Worm (Caenorhabditis elegans) whole organism, young adult: ENCODE results near the gene ugt-30.

ENCODE experiments used
- B0336.3 ChIP-seq: fragments of 200-800 bp; sonication (Bioruptor generic); IDR thresholded peaks from 2 replicates; pipeline ENCODE4 v1.3.6; 2022; ENCODE audit warnings: missing genetic modification characterization, missing compliant biosample characterization
- F22D6.2 ChIP-seq: sonication (generic microtip); optimal IDR thresholded peaks from 2 replicates; lab custom pipeline; 2016; ENCODE audit warnings: mild to moderate bottlenecking, missing genetic modification characterization, missing compliant biosample characterization
- F23B12.7 ChIP-seq: sonication (generic microtip); optimal IDR thresholded peaks from 2 replicates; lab custom pipeline; 2017; ENCODE audit warnings: missing genetic modification characterization, mild to moderate bottlenecking, missing compliant biosample characterization, antibody characterized with exemption, moderate library complexity; ENCODE audit not compliant: insufficient read depth
- F33H1.4 ChIP-seq: fragments of 200-800 bp; sonication (Bioruptor generic); IDR thresholded peaks from 2 replicates; pipeline ENCODE4 v1.3.6; 2022; ENCODE audit warnings: missing genetic modification reagents, missing genetic modification characterization, missing compliant biosample characterization
- F37B4.10 ChIP-seq: fragments of 200-800 bp; sonication (Bioruptor generic); IDR thresholded peaks from 2 replicates; pipeline ENCODE4 v1.3.6; 2022; ENCODE audit warnings: missing genetic modification characterization, missing compliant biosample characterization
- F49E8.2 ChIP-seq: sonication (generic microtip); optimal IDR thresholded peaks from 3 replicates; lab custom pipeline; 2017; ENCODE audit warnings: missing genetic modification characterization, mild to moderate bottlenecking, missing compliant biosample characterization, antibody characterized with exemption, moderate library complexity; ENCODE audit not compliant: insufficient read depth
- K12H6.12 ChIP-seq: fragments of 200-800 bp; sonication (Bioruptor generic); optimal IDR thresholded peaks from 2 replicates; lab custom pipeline; 2018; ENCODE audit warnings: mild to moderate bottlenecking, missing genetic modification characterization, missing compliant biosample characterization
- Y53F4B.3 ChIP-seq: fragments of 200-800 bp; sonication (Bioruptor generic); IDR thresholded peaks from 2 replicates; pipeline ENCODE4 v1.3.6; 2022; ENCODE audit warnings: missing genetic modification reagents, missing genetic modification characterization, missing compliant biosample characterization
- ZK185.1 ChIP-seq: sonication (generic microtip); optimal IDR thresholded peaks from 2 replicates; lab custom pipeline; 2016; ENCODE audit warnings: mild to moderate bottlenecking, missing genetic modification characterization, missing compliant biosample characterization; ENCODE audit not compliant: poor library complexity, severe bottlenecking
- ama-1 ChIP-seq, 3 experiments: fragments of 150-350 bp in 1 of 3; sonication (generic microtip) in 2 of 3; optimal IDR thresholded peaks; 2 replicates each; lab custom pipeline; 2014 to 2018; ENCODE audit warnings: missing biosample characterization in 2 of 3, missing genetic modification characterization in 2 of 3, missing genetic modification reagents in 2 of 3
- bed-1 ChIP-seq: fragments of 200-800 bp; sonication (Bioruptor generic); IDR thresholded peaks from 2 replicates; pipeline ENCODE4 v1.3.6; 2022; ENCODE audit warnings: missing genetic modification reagents, missing genetic modification characterization, missing compliant biosample characterization
- bed-2 ChIP-seq: fragments of 200-800 bp; sonication (Bioruptor generic); IDR thresholded peaks from 2 replicates; pipeline ENCODE4 v1.3.6; 2022; ENCODE audit warnings: missing genetic modification reagents, missing genetic modification characterization, missing compliant biosample characterization
- cebp-1 ChIP-seq, 2 experiments: fragments of 200-800 bp in 1 of 2; sonication (Bioruptor generic) in 1 of 2; sonication (generic microtip) in 1 of 2; IDR thresholded peaks in 1 of 2; optimal IDR thresholded peaks in 1 of 2; 2 replicates each; pipeline versions ENCODE4 v1.3.6 to Lab custom; 2017 to 2022; ENCODE audit warnings: missing compliant biosample characterization in 2 of 2, missing genetic modification characterization in 2 of 2, mild to moderate bottlenecking in 1 of 2, missing genetic modification reagents in 1 of 2, moderate library complexity in 1 of 2
- ceh-100 ChIP-seq: fragments of 200-800 bp; sonication (Bioruptor generic); IDR thresholded peaks from 2 replicates; pipeline ENCODE4 v1.3.6; 2022; ENCODE audit warnings: missing genetic modification reagents, missing genetic modification characterization, missing compliant biosample characterization
- ceh-27 ChIP-seq: fragments of 200-800 bp; sonication (Bioruptor generic); optimal IDR thresholded peaks from 2 replicates; lab custom pipeline; 2018; ENCODE audit warnings: mild to moderate bottlenecking, missing genetic modification characterization, moderate library complexity, missing compliant biosample characterization
- ceh-58 ChIP-seq: fragments of 200-800 bp; sonication (Bioruptor generic); IDR thresholded peaks from 2 replicates; pipeline ENCODE4 v1.3.6; 2022; ENCODE audit warnings: missing genetic modification characterization, missing compliant biosample characterization
- dox-1 ChIP-seq: fragments of 200-800 bp; sonication (Bioruptor generic); IDR thresholded peaks from 2 replicates; pipeline ENCODE4 v1.3.6; 2022; ENCODE audit warnings: missing genetic modification reagents, missing genetic modification characterization, missing compliant biosample characterization
- egl-18 ChIP-seq: fragments of 200-800 bp; sonication (Bioruptor generic); IDR thresholded peaks from 2 replicates; pipeline ENCODE4 v1.3.6; 2022; ENCODE audit warnings: missing genetic modification reagents, missing genetic modification characterization, missing compliant biosample characterization
- him-1 ChIP-seq: sonication (generic microtip); optimal IDR thresholded peaks from 2 replicates; lab custom pipeline; 2016; ENCODE audit warnings: missing genotype, missing genetic modification reagents, missing genetic modification characterization, missing compliant biosample characterization
- hmg-1.2 ChIP-seq: fragments of 200-800 bp; sonication (Bioruptor generic); IDR thresholded peaks from 2 replicates; pipeline ENCODE4 v1.3.6; 2022; ENCODE audit warnings: missing genetic modification reagents, missing genetic modification characterization, missing compliant biosample characterization
- hrde-1 ChIP-seq: sonication (generic microtip); optimal IDR thresholded peaks from 2 replicates; lab custom pipeline; 2016; ENCODE audit warnings: missing genetic modification characterization, mild to moderate bottlenecking, missing compliant biosample characterization, moderate library complexity, missing genotype, missing genetic modification reagents, borderline replicate concordance
- let-607 ChIP-seq, 2 experiments: fragments of 200-800 bp in 1 of 2; sonication (Bioruptor generic) in 1 of 2; sonication (generic microtip) in 1 of 2; optimal IDR thresholded peaks; 2 replicates each; lab custom pipeline; 2016 to 2018; ENCODE audit warnings: mild to moderate bottlenecking in 2 of 2, missing compliant biosample characterization in 2 of 2, missing genetic modification characterization in 2 of 2, moderate library complexity in 2 of 2, missing genotype in 1 of 2
- lin-35 ChIP-seq, 3 experiments: fragments of 150-350 bp in 2 of 3; sonication (generic microtip) in 1 of 3; optimal IDR thresholded peaks; 2 replicates each; lab custom pipeline; 2014 to 2018; ENCODE audit warnings: missing biosample characterization in 3 of 3, missing genetic modification characterization in 3 of 3, missing genetic modification reagents in 3 of 3
- lin-40 ChIP-seq: sonication (generic microtip); optimal IDR thresholded peaks from 2 replicates; lab custom pipeline; 2016; ENCODE audit warnings: missing genetic modification characterization, mild to moderate bottlenecking, missing compliant biosample characterization, missing genotype, missing genetic modification reagents
- lin-54 ChIP-seq: fragments of 200-800 bp; sonication (Bioruptor generic); optimal IDR thresholded peaks from 2 replicates; lab custom pipeline; 2018; ENCODE audit warnings: mild to moderate bottlenecking, missing genetic modification characterization, missing compliant biosample characterization
- lir-1 ChIP-seq: fragments of 200-800 bp; sonication (Bioruptor generic); conservative IDR thresholded peaks from 2 replicates; pipeline ENCODE4 v1.3.6; 2022; ENCODE audit warnings: missing genetic modification reagents, missing genetic modification characterization, missing compliant biosample characterization
- lsl-1 ChIP-seq: fragments of 200-800 bp; sonication (Bioruptor generic); optimal IDR thresholded peaks from 2 replicates; lab custom pipeline; 2018; ENCODE audit warnings: mild to moderate bottlenecking, missing genetic modification characterization, moderate library complexity, missing compliant biosample characterization
- madf-3 ChIP-seq: fragments of 200-800 bp; sonication (Bioruptor generic); IDR thresholded peaks from 2 replicates; pipeline ENCODE4 v1.3.6; 2022; ENCODE audit warnings: missing genetic modification reagents, missing genetic modification characterization, missing compliant biosample characterization
- madf-6 ChIP-seq: fragments of 200-800 bp; sonication (Bioruptor generic); IDR thresholded peaks from 2 replicates; pipeline ENCODE4 v1.3.6; 2022; ENCODE audit warnings: missing genetic modification reagents, missing genetic modification characterization, missing compliant biosample characterization
- mcd-1 ChIP-seq: fragments of 200-800 bp; sonication (Bioruptor generic); IDR thresholded peaks from 2 replicates; pipeline ENCODE4 v1.3.6; 2022; ENCODE audit warnings: missing genetic modification reagents, missing genetic modification characterization, missing compliant biosample characterization
- nfya-2 ChIP-seq: fragments of 200-800 bp; sonication (Bioruptor generic); IDR thresholded peaks from 2 replicates; pipeline ENCODE4 v1.3.6; 2022; ENCODE audit warnings: missing genetic modification reagents, missing genetic modification characterization, missing compliant biosample characterization
- pha-4 ChIP-seq: fragments of 150-350 bp; sonication (generic microtip); optimal IDR thresholded peaks from 2 replicates; lab custom pipeline; 2014; ENCODE audit warnings: missing biosample characterization, missing genetic modification reagents, missing genetic modification characterization
- rec-8 ChIP-seq, 2 experiments: sonication (generic microtip); optimal IDR thresholded peaks; 2 replicates each; lab custom pipeline; 2016; ENCODE audit warnings: mild to moderate bottlenecking in 2 of 2, missing genetic modification characterization in 2 of 2, missing genetic modification reagents in 2 of 2, missing genotype in 2 of 2, missing biosample characterization in 1 of 2, missing compliant biosample characterization in 1 of 2, moderate library complexity in 1 of 2
- repo-1 ChIP-seq: sonication (generic microtip); optimal IDR thresholded peaks from 2 replicates; lab custom pipeline; 2017; ENCODE audit warnings: mild to moderate bottlenecking, missing genetic modification characterization, missing compliant biosample characterization
- snpc-1.1 ChIP-seq: sonication (generic microtip); optimal IDR thresholded peaks from 2 replicates; lab custom pipeline; 2017; ENCODE audit warnings: missing genetic modification characterization, mild to moderate bottlenecking, missing compliant biosample characterization, antibody characterized with exemption, moderate library complexity, missing genotype, missing genetic modification reagents; ENCODE audit not compliant: insufficient read depth
- snpc-1.3 ChIP-seq: sonication (generic microtip); optimal IDR thresholded peaks from 2 replicates; lab custom pipeline; 2017; ENCODE audit warnings: missing genetic modification characterization, mild to moderate bottlenecking, missing compliant biosample characterization, antibody characterized with exemption, moderate library complexity, missing genotype, missing genetic modification reagents; ENCODE audit not compliant: insufficient read depth
- snpc-3.4 ChIP-seq: sonication (generic microtip); optimal IDR thresholded peaks from 2 replicates; lab custom pipeline; 2017; ENCODE audit warnings: missing genetic modification characterization, mild to moderate bottlenecking, missing compliant biosample characterization, antibody characterized with exemption, moderate library complexity, missing genotype, missing genetic modification reagents
- snpc-4 ChIP-seq, 5 experiments: fragments of 150-350 bp in 1 of 5; sonication (generic microtip) in 4 of 5; optimal IDR thresholded peaks; 2 replicates each; lab custom pipeline; 2014 to 2018; ENCODE audit warnings: missing genetic modification characterization in 5 of 5, missing biosample characterization in 3 of 5, antibody characterized with exemption in 2 of 5, mild to moderate bottlenecking in 2 of 5, missing compliant biosample characterization in 2 of 5, missing genotype in 2 of 5, moderate library complexity in 2 of 5, missing genetic modification reagents in 1 of 5
- tlf-1 ChIP-seq: fragments of 200-800 bp; sonication (Bioruptor generic); optimal IDR thresholded peaks from 2 replicates; lab custom pipeline; 2018; ENCODE audit warnings: mild to moderate bottlenecking, missing genetic modification characterization, missing compliant biosample characterization
- unc-130 ChIP-seq: sonication (generic microtip); optimal IDR thresholded peaks from 2 replicates; lab custom pipeline; 2016; ENCODE audit warnings: missing genetic modification reagents, missing genetic modification characterization, missing compliant biosample characterization

The ugt-30 gene

ce11 chrV:15082291-15082690, 42.8 kb downstream of the ugt-30 start, which contains the start of the genes C01G10.10 and C01G10.9:
C01G10.10 (minus strand) TSS chrV:15082441.
C01G10.9 (plus strand) TSS chrV:15082530.
- peak in 1 of 3 experiments; percentile 30 for TF ChIP-seq lin-35 (GFP tag; optimal IDR thresholded peaks at IDR 0.05; lab: Kevin White, UChicago)
- TF ChIP-seq lin-40 (tag; lab: Kevin White, UChicago) = peak; percentile 50
- TF ChIP-seq lir-1 (GFP tag; lab: Robert Waterston, UW) = no peak
- peak; percentile 28 to 34 for TF ChIP-seq rec-8 (tag; optimal IDR thresholded peaks at IDR 0.05; lab: Kevin White, UChicago)
- TF ChIP-seq ama-1 (optimal IDR thresholded peaks at IDR 0.05; lab: Kevin White, UChicago) = no peak
- TF ChIP-seq ama-1 (GFP tag; optimal IDR thresholded peaks at IDR 0.05; lab: Kevin White, UChicago) = no peak
- peak; percentile 2 for TF ChIP-seq K12H6.12 (tag; lab: Kevin White, UChicago)
- TF ChIP-seq madf-6 (GFP tag; lab: Robert Waterston, UW) = peak; percentile 54
- TF ChIP-seq let-607 (tag; optimal IDR thresholded peaks at IDR 0.05; lab: Kevin White, UChicago) = peak in 1 of 2 experiments; percentile 54
- peak; percentile 18 for TF ChIP-seq snpc-3.4
- TF ChIP-seq F22D6.2 (tag; lab: Kevin White, UChicago) = peak; percentile 8
- peak; percentile 28 for TF ChIP-seq him-1 (tag; lab: Kevin White, UChicago)
- no peak for TF ChIP-seq F49E8.2 (tag; lab: Kevin White, UChicago)
- TF ChIP-seq madf-3 (GFP tag; lab: Robert Waterston, UW) = no peak
- peak; percentile 52 for TF ChIP-seq ceh-27
- 0 out of 2 replicates have a peak, but pooled peaks have one; percentile 18 for TF ChIP-seq dox-1 (GFP tag; lab: Robert Waterston, UW)
- peak; percentile 19 for TF ChIP-seq lsl-1
- no peak for TF ChIP-seq cebp-1 (GFP tag; IDR thresholded peaks at IDR 0.05; lab: Robert Waterston, UW)
- peak; percentile 31 for TF ChIP-seq cebp-1 (tag; optimal IDR thresholded peaks at IDR 0.05; lab: Kevin White, UChicago)
- TF ChIP-seq B0336.3 = no peak
- peak; percentile 76 for TF ChIP-seq ZK185.1 (tag; lab: Kevin White, UChicago)
- no peak for TF ChIP-seq snpc-4 (GFP tag; optimal IDR thresholded peaks at IDR 0.05; lab: Kevin White, UChicago)
- peak in 2 of 4 experiments; percentile 32 to 54 for TF ChIP-seq snpc-4 (tag; optimal IDR thresholded peaks at IDR 0.05; lab: Kevin White, UChicago)
- TF ChIP-seq bed-2 = 0 out of 2 replicates have a peak, but pooled peaks have one; percentile 42
- TF ChIP-seq hmg-1.2 (GFP tag; lab: Robert Waterston, UW) = no peak
- TF ChIP-seq unc-130 (GFP tag; lab: Kevin White, UChicago) = peak; percentile 82
- TF ChIP-seq lin-54 (GFP tag; lab: Kevin White, UChicago) = peak; percentile 50
- peak; percentile 26; the same call in 1 of the 2 replicates for TF ChIP-seq F33H1.4
- no peak for TF ChIP-seq F37B4.10 (GFP tag; lab: Robert Waterston, UW)
- no peak for TF ChIP-seq nfya-2 (GFP tag; lab: Robert Waterston, UW)
- peak; percentile 68 for TF ChIP-seq mcd-1 (GFP tag; lab: Robert Waterston, UW)
- TF ChIP-seq F23B12.7 = peak; percentile 16
- peak; percentile 43; the same call in 1 of the 2 replicates for TF ChIP-seq ceh-100 (GFP tag; lab: Robert Waterston, UW)

- TF ChIP-seq snpc-1.1 (tag; lab: Kevin White, UChicago) = no peak
- no peak for TF ChIP-seq hrde-1 (tag; lab: Kevin White, UChicago)
- TF ChIP-seq Y53F4B.3 = no peak
- TF ChIP-seq ceh-58 (GFP tag; lab: Robert Waterston, UW) = no peak
- no peak for TF ChIP-seq repo-1
- no peak for TF ChIP-seq snpc-1.3
- no peak for TF ChIP-seq bed-1
- no peak for TF ChIP-seq pha-4
- no peak for TF ChIP-seq egl-18 (GFP tag; lab: Robert Waterston, UW)
- no peak for TF ChIP-seq tlf-1
- no peak for TF ChIP-seq madf-3 (GFP tag; lab: Robert Waterston, UW)
These were observed 46.5 kb downstream of the ugt-30 start for ce11 chrV:15078560-15078959.
